Worm (Caenorhabditis elegans): Measurements from ENCODE around the gene F58F6.5.

The F58F6.5 gene

ce11 chrIV:1378954-1379353 lies 35.5 kb downstream of the F58F6.5 start:
- TF ChIP-seq Y53G8AR.9 (GFP tag; conservative IDR thresholded peaks at IDR 0.05) (no peak), dox-1 (GFP tag; IDR thresholded peaks at IDR 0.05) (peak; percentile 61; the same call in 1 of the 2 replicates), lin-26 (GFP tag; IDR thresholded peaks at IDR 0.05) (no peak), tbx-9 (tag; optimal IDR thresholded peaks at IDR 0.05; ENCODE audit: borderline replicate concordance) (no peak), sea-2 (GFP tag; IDR thresholded peaks at IDR 0.05) (no peak), unc-62 (GFP tag; optimal IDR thresholded peaks at IDR 0.05) (no peak), snpc-1.3 (tag; optimal IDR thresholded peaks at IDR 0.05; ENCODE audit: insufficient read depth) (no peak), ets-4 (GFP tag; optimal IDR thresholded peaks at IDR 0.05) (peak; percentile 50), nhr-80 (tag; optimal IDR thresholded peaks at IDR 0.05) (peak; percentile 94)

ce11 chrIV:1380350-1380749 lies 36.9 kb downstream of the F58F6.5 start:
- peak; percentile 16 for TF ChIP-seq B0261.1 (tag; optimal IDR thresholded peaks at IDR 0.05)
- peak; percentile 8 for TF ChIP-seq rpc-1 (optimal IDR thresholded peaks at IDR 0.05)
- peak; percentile 52 for TF ChIP-seq rpc-1 (tag; optimal IDR thresholded peaks at IDR 0.05)
- no peak for TF ChIP-seq Y56A3A.18 (GFP tag; IDR thresholded peaks at IDR 0.05)
- TF ChIP-seq tbp1 (GFP tag; optimal IDR thresholded peaks at IDR 0.05), result peak; percentile 70

- no peak for TF ChIP-seq hlh-12 (tag; optimal IDR thresholded peaks at IDR 0.05)
- no peak for TF ChIP-seq mel-28 (tag; optimal IDR thresholded peaks at IDR 0.05; ENCODE audit: borderline replicate concordance)
- TF ChIP-seq F22D6.2 (tag; optimal IDR thresholded peaks at IDR 0.05), result no peak
- no peak for TF ChIP-seq sdz-38 (tag; optimal IDR thresholded peaks at IDR 0.05)
- TF ChIP-seq dox-1 (GFP tag; IDR thresholded peaks at IDR 0.05), result no peak
- TF ChIP-seq let-607 (tag; optimal IDR thresholded peaks at IDR 0.05), result no peak
- TF ChIP-seq tbp1 (GFP tag; optimal IDR thresholded peaks at IDR 0.05), result peak; percentile 79
- peak; percentile 36 for TF ChIP-seq rpc-1 (optimal IDR thresholded peaks at IDR 0.05)
- TF ChIP-seq rpc-1 (tag; optimal IDR thresholded peaks at IDR 0.05), result peak; percentile 65
- peak; percentile 41 for TF ChIP-seq B0261.1 (tag; optimal IDR thresholded peaks at IDR 0.05)
- TF ChIP-seq B0035.1 (tag; optimal IDR thresholded peaks at IDR 0.05), result no peak
- no peak for TF ChIP-seq F55B11.4 (tag; optimal IDR thresholded peaks at IDR 0.05; ENCODE audit: borderline replicate concordance, insufficient read depth)
- TF ChIP-seq hsf-1 (GFP tag; IDR thresholded peaks at IDR 0.05), result no peak
- no peak for TF ChIP-seq Y95B8A.8 (GFP tag; IDR thresholded peaks at IDR 0.05)
- no peak for TF ChIP-seq F57A8.1 (GFP tag; optimal IDR thresholded peaks at IDR 0.05)
- no peak for TF ChIP-seq lin-35 (GFP tag; optimal IDR thresholded peaks at IDR 0.05)
- TF ChIP-seq T26A5.8 (tag; optimal IDR thresholded peaks at IDR 0.05), result no peak
- no peak for TF ChIP-seq attf-5 (GFP tag; optimal IDR thresholded peaks at IDR 0.05)
These were observed 38.3 kb downstream of the F58F6.5 start for ce11 chrIV:1381596-1382274.

ce11 chrIV:1385500-1385899 lies 42.0 kb downstream of the F58F6.5 start:
- TF ChIP-seq rpc-1 (optimal IDR thresholded peaks at IDR 0.05), result peak; percentile 16
- peak; percentile 57 for TF ChIP-seq rpc-1 (tag; optimal IDR thresholded peaks at IDR 0.05)
- TF ChIP-seq T26A5.8 (tag; optimal IDR thresholded peaks at IDR 0.05), result no peak
- TF ChIP-seq tbp1 (GFP tag; optimal IDR thresholded peaks at IDR 0.05), result peak; percentile 68
- TF ChIP-seq B0261.1 (tag; optimal IDR thresholded peaks at IDR 0.05), result peak; percentile 45

- TF ChIP-seq dox-1 (GFP tag; IDR thresholded peaks at IDR 0.05), result 0 out of 2 replicates have a peak, but pooled peaks have one; percentile 10
- peak; percentile 15; the same call in 1 of the 2 replicates for TF ChIP-seq hmg-1.2 (GFP tag; IDR thresholded peaks at IDR 0.05)
- TF ChIP-seq zfh-2 (GFP tag; conservative IDR thresholded peaks at IDR 0.05), result peak; percentile 61; the same call in 1 of the 2 replicates
- TF ChIP-seq die-1 (tag; optimal IDR thresholded peaks at IDR 0.05), result no peak
These were observed 42.4 kb downstream of the F58F6.5 start, which contains the start of gene nhr-41 for ce11 chrIV:1385915-1386314. Gene nhr-41 (plus strand): TSS chrIV:1386215.

Measured in whole organism, young adult.